Fruit fly (Drosophila melanogaster) whole organism, embryonic: Measurements from ENCODE around the gene CG31777.

Source experiments
- CG10209 ChIP-seq: fragments of 200-800 bp; sonication (Bioruptor generic); optimal IDR thresholded peaks from 3 replicates; lab custom pipeline; 2017; ENCODE audit warnings: missing biosample characterization, mild to moderate bottlenecking, missing genetic modification characterization, missing genetic modification reagents
- CG11093 ChIP-seq: fragments of 200-800 bp; sonication (Bioruptor generic); IDR thresholded peaks from 3 replicates; pipeline ENCODE4 v1.3.6; 2022; ENCODE audit warnings: missing biosample characterization, missing genetic modification characterization
- CG14710 ChIP-seq: fragments of 200-800 bp; sonication (Bioruptor generic); optimal IDR thresholded peaks from 3 replicates; lab custom pipeline; 2019; ENCODE audit warnings: missing biosample characterization, mild to moderate bottlenecking, missing genetic modification characterization, moderate library complexity
- H2.0 ChIP-seq: fragments of 200-800 bp; sonication (Bioruptor generic); IDR thresholded peaks from 2 replicates; pipeline ENCODE4 v1.3.6; 2022; ENCODE audit warnings: missing biosample characterization, missing genetic modification characterization
- Neu2 ChIP-seq: fragments of 200-800 bp; sonication (Bioruptor generic); optimal IDR thresholded peaks from 3 replicates; lab custom pipeline; 2016; ENCODE audit warnings: missing biosample characterization, missing genetic modification characterization, borderline replicate concordance
- Stat92E ChIP-seq, 3 experiments: fragments of >200 bp in 2 of 3; fragments of 200-800 bp in 1 of 3; sonication (Bioruptor generic) in 1 of 3; optimal IDR thresholded peaks; 2 replicates each; lab custom pipeline; 2017 to 2019; ENCODE audit warnings: missing biosample characterization in 3 of 3, missing genetic modification characterization in 3 of 3, mild to moderate bottlenecking in 1 of 3, moderate library complexity in 1 of 3
- exex ChIP-seq: fragments of 200-800 bp; sonication (Bioruptor generic); optimal IDR thresholded peaks from 4 replicates; lab custom pipeline; 2018; ENCODE audit warnings: missing biosample characterization, mild to moderate bottlenecking, missing genetic modification characterization, moderate library complexity
- gem ChIP-seq: fragments of 200-800 bp; sonication (Bioruptor generic); optimal IDR thresholded peaks from 2 replicates; lab custom pipeline; 2019; ENCODE audit warnings: missing biosample characterization, mild to moderate bottlenecking, missing genetic modification characterization, moderate library complexity
- grau ChIP-seq: fragments of 200-800 bp; optimal IDR thresholded peaks from 3 replicates; lab custom pipeline; 2019; ENCODE audit warnings: missing biosample characterization, mild to moderate bottlenecking, missing genetic modification characterization, moderate library complexity
- stwl ChIP-seq: fragments of 200-800 bp; sonication (Bioruptor generic); optimal IDR thresholded peaks from 3 replicates; lab custom pipeline; 2018; ENCODE audit warnings: missing biosample characterization, mild to moderate bottlenecking, missing genetic modification characterization, moderate library complexity
- wek ChIP-seq: fragments of 200-800 bp; sonication (Bioruptor generic); optimal IDR thresholded peaks from 3 replicates; lab custom pipeline; 2018; ENCODE audit warnings: missing biosample characterization, mild to moderate bottlenecking, missing genetic modification characterization, moderate library complexity

- TF ChIP-seq H2.0 (GFP tag; lab: Robert Waterston, UW) (peak; percentile 19; the same call in 1 of the 2 replicates), exex (tag; lab: Kevin White, UChicago) (no peak), Neu2 (no peak), grau (tag; lab: Kevin White, UChicago) (no peak), CG10209 (GFP tag; lab: Kevin White, UChicago) (peak; percentile 3), Stat92E (GFP tag; optimal IDR thresholded peaks at IDR 0.05; lab: Kevin White, UChicago) (no peak), gem (tag; lab: Kevin White, UChicago) (no peak), stwl (peak; percentile 30), wek (GFP tag; lab: Kevin White, UChicago) (no peak), CG11093 (GFP tag; lab: Robert Waterston, UW) (no peak), CG14710 (tag; lab: Kevin White, UChicago) (no peak)
Observed at dm6 chr2L:3748691-3749090, 41.8 kb upstream of the CG31777 start.
